Worm (Caenorhabditis elegans) whole organism, young adult: ENCODE data around the gene sms-2.

ENCODE experiments used
- F49E8.2 ChIP-seq: sonication (generic microtip); optimal IDR thresholded peaks from 3 replicates; lab custom pipeline; 2017; ENCODE audit warnings: missing genetic modification characterization, mild to moderate bottlenecking, missing compliant biosample characterization, antibody characterized with exemption, moderate library complexity; ENCODE audit not compliant: insufficient read depth
- Y79H2A.3 ChIP-seq: fragments of 200-800 bp; sonication (Bioruptor generic); conservative IDR thresholded peaks from 2 replicates; pipeline ENCODE4 v1.3.6; 2022; ENCODE audit warnings: missing genetic modification reagents, missing genetic modification characterization, missing compliant biosample characterization
- ceh-58 ChIP-seq: fragments of 200-800 bp; sonication (Bioruptor generic); IDR thresholded peaks from 2 replicates; pipeline ENCODE4 v1.3.6; 2022; ENCODE audit warnings: missing genetic modification characterization, missing compliant biosample characterization
- sea-2 ChIP-seq: fragments of 200-800 bp; sonication (Bioruptor generic); IDR thresholded peaks from 2 replicates; pipeline ENCODE4 v1.3.6; 2022; ENCODE audit warnings: missing genetic modification characterization, missing compliant biosample characterization
- sptf-2 ChIP-seq: fragments of 200-800 bp; sonication (Bioruptor generic); optimal IDR thresholded peaks from 2 replicates; lab custom pipeline; 2018; ENCODE audit warnings: mild to moderate bottlenecking, missing genetic modification characterization, missing compliant biosample characterization
- unc-62 ChIP-seq: fragments of 150-350 bp; optimal IDR thresholded peaks from 2 replicates; lab custom pipeline; 2014; ENCODE audit warnings: missing biosample characterization, missing genetic modification reagents, missing genetic modification characterization
- ztf-3 ChIP-seq: fragments of 200-800 bp; sonication (Bioruptor generic); optimal IDR thresholded peaks from 2 replicates; lab custom pipeline; 2018; ENCODE audit warnings: mild to moderate bottlenecking, missing genetic modification characterization, missing compliant biosample characterization

ce11 chrX:980252-981009 is 31.7 kb upstream of the sms-2 start, which contains the start of gene C44C1.1:
- no peak for TF ChIP-seq F49E8.2 (tag; lab: Kevin White, UChicago)
- no peak for TF ChIP-seq ceh-58
- TF ChIP-seq ztf-3 (GFP tag; lab: Kevin White, UChicago) = no peak
- TF ChIP-seq sea-2 (GFP tag; lab: Robert Waterston, UW) = no peak
- TF ChIP-seq sptf-2 (GFP tag; lab: Kevin White, UChicago) = no peak
- no peak for TF ChIP-seq unc-62
- no peak for TF ChIP-seq Y79H2A.3 (GFP tag; lab: Robert Waterston, UW)
